Worm (Caenorhabditis elegans) whole organism, early embryonic: ENCODE data around the gene idpp-3.

Source experiments
- B0310.2 ChIP-seq: sonication (generic microtip); optimal IDR thresholded peaks from 2 replicates; lab custom pipeline; 2016; ENCODE audit warnings: mild to moderate bottlenecking, missing genetic modification characterization, missing compliant biosample characterization
- F13C5.2 ChIP-seq: sonication (generic microtip); optimal IDR thresholded peaks from 2 replicates; lab custom pipeline; 2017; ENCODE audit warnings: mild to moderate bottlenecking, missing genetic modification characterization, inconsistent platforms, missing compliant biosample characterization
- aly-1 ChIP-seq: sonication (generic microtip); optimal IDR thresholded peaks from 2 replicates; lab custom pipeline; 2016; ENCODE audit warnings: missing genetic modification characterization, missing compliant biosample characterization
- ama-1 ChIP-seq: fragments of 150-350 bp; optimal IDR thresholded peaks from 2 replicates; lab custom pipeline; 2014
- ceh-13 ChIP-seq: fragments of 200-800 bp; sonication (Bioruptor generic); optimal IDR thresholded peaks from 2 replicates; lab custom pipeline; 2018; ENCODE audit warnings: mild to moderate bottlenecking, missing genetic modification characterization, missing compliant biosample characterization
- ceh-36 ChIP-seq: sonication (generic microtip); optimal IDR thresholded peaks from 2 replicates; lab custom pipeline; 2016; ENCODE audit warnings: missing genetic modification characterization, inconsistent platforms, missing compliant biosample characterization
- ets-7 ChIP-seq: sonication (generic microtip); optimal IDR thresholded peaks from 2 replicates; lab custom pipeline; 2016; ENCODE audit warnings: missing genotype, missing genetic modification characterization, missing compliant biosample characterization
- flt-1 ChIP-seq: fragments of 200-800 bp; sonication (Bioruptor generic); IDR thresholded peaks from 2 replicates; pipeline ENCODE4 v1.3.6; 2022; ENCODE audit warnings: missing genetic modification characterization, missing compliant biosample characterization
- hmbx-1 ChIP-seq: sonication (generic microtip); optimal IDR thresholded peaks from 2 replicates; lab custom pipeline; 2016; ENCODE audit warnings: mild to moderate bottlenecking, missing genetic modification characterization, missing compliant biosample characterization
- hmg-4 ChIP-seq: fragments of 200-800 bp; sonication (Bioruptor generic); optimal IDR thresholded peaks from 2 replicates; lab custom pipeline; 2018; ENCODE audit warnings: mild to moderate bottlenecking, missing genetic modification characterization, missing compliant biosample characterization
- hnd-1 ChIP-seq: sonication (generic microtip); optimal IDR thresholded peaks from 2 replicates; lab custom pipeline; 2016; ENCODE audit warnings: missing genetic modification characterization, missing compliant biosample characterization
- pes-1 ChIP-seq: fragments of 200-800 bp; sonication (Bioruptor generic); IDR thresholded peaks from 2 replicates; pipeline ENCODE4 v1.3.6; 2022; ENCODE audit warnings: missing genetic modification reagents, missing genetic modification characterization, missing compliant biosample characterization
- scrt-1 ChIP-seq: fragments of 200-800 bp; sonication (Bioruptor generic); IDR thresholded peaks from 2 replicates; pipeline ENCODE4 v1.3.6; 2022; ENCODE audit warnings: missing genetic modification characterization, missing compliant biosample characterization
- sea-1 ChIP-seq: fragments of 200-800 bp; sonication (Bioruptor generic); conservative IDR thresholded peaks from 2 replicates; pipeline ENCODE4 v1.3.6; 2022; ENCODE audit warnings: missing genetic modification characterization, missing compliant biosample characterization
- tbx-11 ChIP-seq: fragments of 200-800 bp; sonication (Bioruptor generic); IDR thresholded peaks from 2 replicates; pipeline ENCODE4 v1.3.6; 2022; ENCODE audit warnings: missing genetic modification characterization, missing compliant biosample characterization
- tbx-37 ChIP-seq: fragments of 200-800 bp; sonication (Bioruptor generic); conservative IDR thresholded peaks from 2 replicates; pipeline ENCODE4 v1.3.6; 2022; ENCODE audit warnings: missing genetic modification reagents, missing genetic modification characterization, missing compliant biosample characterization
- tra-4 ChIP-seq: sonication (generic microtip); optimal IDR thresholded peaks from 2 replicates; lab custom pipeline; 2017; ENCODE audit warnings: missing genetic modification characterization, missing compliant biosample characterization

Gene idpp-3

DNA sequence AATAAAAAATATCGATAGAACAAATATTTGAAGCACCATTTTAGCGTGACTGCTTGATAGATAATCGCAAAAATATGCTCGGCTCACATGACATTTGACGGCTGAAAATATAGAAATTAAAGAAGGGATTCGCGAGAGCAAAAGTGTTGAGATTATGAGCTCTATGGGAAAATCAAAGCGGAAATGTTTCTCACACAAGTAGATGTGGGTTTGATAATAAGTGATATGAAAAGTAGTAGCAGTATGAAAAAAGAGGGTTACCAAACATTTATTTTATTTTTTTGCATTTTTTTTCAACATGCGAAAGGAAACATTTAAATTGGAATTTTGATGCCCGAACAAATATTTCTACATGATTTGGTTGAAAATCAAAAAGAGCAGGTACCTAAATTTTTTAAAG is 29.9 kb upstream of the idpp-3 start, which contains the start of gene iglr-1:
Gene iglr-1 (minus strand): TSS at position 101 of the 400 bp plus-strand sequence.
- no peak for TF ChIP-seq hnd-1 (tag; lab: Kevin White, UChicago)
- TF ChIP-seq aly-1 (tag; lab: Kevin White, UChicago): no peak
- no peak for TF ChIP-seq ets-7 (tag; lab: Kevin White, UChicago)
- TF ChIP-seq flt-1 (GFP tag; lab: Robert Waterston, UW): no peak
- TF ChIP-seq pes-1 (GFP tag; lab: Robert Waterston, UW): no peak

DNA sequence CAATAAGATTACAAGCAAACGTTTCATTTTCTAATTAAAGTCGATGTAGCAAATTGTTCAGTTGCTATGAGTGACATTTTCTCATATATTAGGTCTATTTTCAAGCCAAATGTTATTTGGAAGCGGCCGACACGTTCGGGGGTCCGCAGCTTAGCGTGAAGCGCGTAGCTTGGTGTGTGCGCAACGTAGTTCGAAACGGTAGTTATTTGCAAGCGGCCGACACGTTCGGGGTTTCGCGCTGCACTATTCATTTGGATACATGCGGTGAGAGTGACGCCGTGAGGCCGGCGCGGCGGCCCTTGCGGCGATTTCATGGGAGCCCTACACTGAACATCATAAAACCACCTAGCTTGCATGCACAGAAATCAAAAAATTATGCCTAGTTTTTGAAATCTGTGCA is 26.8 kb upstream of the idpp-3 start:
- TF ChIP-seq ceh-36 (tag; lab: Kevin White, UChicago): no peak
- TF ChIP-seq ets-7 (tag; lab: Kevin White, UChicago): no peak
- no peak for TF ChIP-seq scrt-1 (GFP tag; lab: Robert Waterston, UW)
- no peak for TF ChIP-seq ama-1 (lab: Kevin White, UChicago)
- TF ChIP-seq tbx-11: no peak
- TF ChIP-seq hnd-1 (tag; lab: Kevin White, UChicago): no peak
- TF ChIP-seq pes-1 (GFP tag; lab: Robert Waterston, UW): no peak
- TF ChIP-seq sea-1: no peak
- TF ChIP-seq flt-1 (GFP tag; lab: Robert Waterston, UW): no peak
- no peak for TF ChIP-seq F13C5.2 (tag; lab: Kevin White, UChicago)
- TF ChIP-seq hmbx-1 (tag; lab: Kevin White, UChicago): no peak
- no peak for TF ChIP-seq hmg-4 (GFP tag; lab: Kevin White, UChicago)
- TF ChIP-seq B0310.2 (tag; lab: Kevin White, UChicago): no peak
- no peak for TF ChIP-seq tbx-37
- no peak for TF ChIP-seq ceh-13 (GFP tag; lab: Kevin White, UChicago)
- no peak for TF ChIP-seq tra-4 (tag; lab: Kevin White, UChicago)
- no peak for TF ChIP-seq aly-1 (tag; lab: Kevin White, UChicago)

DNA sequence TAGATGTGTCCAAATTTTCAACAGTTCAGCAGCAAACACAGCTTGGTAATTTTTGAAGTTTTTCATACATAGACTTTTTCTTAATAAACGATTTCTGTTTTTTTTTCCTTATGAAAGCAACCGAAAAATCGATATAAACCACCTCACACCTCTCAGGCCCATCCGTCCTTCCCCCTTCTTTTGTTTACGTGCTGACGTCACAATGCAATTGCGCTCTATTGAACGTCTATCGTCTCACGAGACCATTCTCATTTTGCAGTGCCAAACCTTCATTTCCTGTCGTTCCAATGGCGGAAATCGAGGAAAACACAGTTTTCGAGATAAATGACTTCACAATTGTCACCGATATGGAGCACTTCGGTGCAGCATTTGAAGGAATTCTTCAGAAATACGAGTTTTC is 21.9 kb upstream of the idpp-3 start, which contains the start of gene rbg-1:
Gene rbg-1 (plus strand): TSS at position 260 of the 400 bp plus-strand sequence.
- TF ChIP-seq ceh-36 (tag; lab: Kevin White, UChicago) (no peak), ama-1 (lab: Kevin White, UChicago) (no peak), aly-1 (tag; lab: Kevin White, UChicago) (no peak), hmbx-1 (tag; lab: Kevin White, UChicago) (no peak), F13C5.2 (tag; lab: Kevin White, UChicago) (no peak), tbx-37 (no peak), tbx-11 (no peak), tra-4 (tag; lab: Kevin White, UChicago) (no peak), hnd-1 (tag; lab: Kevin White, UChicago) (no peak), scrt-1 (GFP tag; lab: Robert Waterston, UW) (no peak)

DNA sequence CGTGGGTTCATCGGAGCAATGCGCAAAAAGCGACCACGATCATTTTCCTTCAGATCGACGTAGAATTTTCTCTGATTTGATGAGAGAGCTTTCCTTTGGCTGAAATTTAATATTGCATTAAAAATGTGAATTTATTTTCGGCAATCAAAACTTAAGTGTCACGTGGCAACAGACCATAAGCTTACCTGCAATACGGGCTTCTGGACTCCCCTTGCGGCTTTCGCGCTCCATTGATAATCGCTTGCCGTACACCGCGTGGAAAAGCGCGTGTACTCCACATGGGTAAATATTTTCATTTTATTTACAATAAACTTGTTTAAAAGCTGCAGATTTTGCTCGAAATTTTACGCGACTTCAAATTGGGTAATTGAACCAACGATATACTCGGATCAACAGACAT is 21.2 kb upstream of the idpp-3 start, which contains the start of gene plp-2:
Gene plp-2 (minus strand): TSS at position 280 of the 400 bp plus-strand sequence.
- TF ChIP-seq ets-7 (tag; lab: Kevin White, UChicago): no peak
- no peak for TF ChIP-seq tra-4 (tag; lab: Kevin White, UChicago)
- TF ChIP-seq hmg-4 (GFP tag; lab: Kevin White, UChicago): no peak
- no peak for TF ChIP-seq hmbx-1 (tag; lab: Kevin White, UChicago)
- no peak for TF ChIP-seq aly-1 (tag; lab: Kevin White, UChicago)
- no peak for TF ChIP-seq ceh-36 (tag; lab: Kevin White, UChicago)
- TF ChIP-seq ama-1 (lab: Kevin White, UChicago): no peak
- TF ChIP-seq B0310.2 (tag; lab: Kevin White, UChicago): no peak
- no peak for TF ChIP-seq hnd-1 (tag; lab: Kevin White, UChicago)
- no peak for TF ChIP-seq F13C5.2 (tag; lab: Kevin White, UChicago)

DNA sequence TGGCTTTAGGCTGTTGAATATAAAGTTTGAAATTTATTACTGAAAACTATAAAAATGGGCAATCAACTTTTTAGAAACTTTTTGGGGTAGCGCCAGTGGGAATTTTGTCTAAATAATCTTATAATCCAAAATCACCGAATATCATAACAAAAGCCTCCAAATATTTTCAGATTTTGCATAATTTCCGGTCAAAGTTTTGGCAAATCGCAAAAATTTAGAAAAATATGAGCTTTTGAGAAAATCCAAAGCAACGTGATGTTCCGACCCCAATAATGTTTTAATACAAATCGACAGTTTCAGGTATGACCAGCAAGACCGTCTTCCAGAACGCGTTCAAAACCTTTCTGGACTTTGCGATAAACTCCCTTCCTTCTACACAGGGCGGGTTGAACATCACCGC is 18.0 kb upstream of the idpp-3 start, which contains the start of gene emre-1:
Gene emre-1 (plus strand): TSS at position 301 of the 400 bp plus-strand sequence.
- TF ChIP-seq ets-7 (tag; lab: Kevin White, UChicago) (no peak), hnd-1 (tag; lab: Kevin White, UChicago) (no peak), flt-1 (GFP tag; lab: Robert Waterston, UW) (no peak), tra-4 (tag; lab: Kevin White, UChicago) (no peak), sea-1 (no peak), hmg-4 (GFP tag; lab: Kevin White, UChicago) (no peak), B0310.2 (tag; lab: Kevin White, UChicago) (no peak), tbx-11 (no peak), ama-1 (lab: Kevin White, UChicago) (no peak), hmbx-1 (tag; lab: Kevin White, UChicago) (no peak), scrt-1 (GFP tag; lab: Robert Waterston, UW) (no peak), tbx-37 (no peak), ceh-13 (GFP tag; lab: Kevin White, UChicago) (no peak), pes-1 (GFP tag; lab: Robert Waterston, UW) (no peak), ceh-36 (tag; lab: Kevin White, UChicago) (no peak)

DNA sequence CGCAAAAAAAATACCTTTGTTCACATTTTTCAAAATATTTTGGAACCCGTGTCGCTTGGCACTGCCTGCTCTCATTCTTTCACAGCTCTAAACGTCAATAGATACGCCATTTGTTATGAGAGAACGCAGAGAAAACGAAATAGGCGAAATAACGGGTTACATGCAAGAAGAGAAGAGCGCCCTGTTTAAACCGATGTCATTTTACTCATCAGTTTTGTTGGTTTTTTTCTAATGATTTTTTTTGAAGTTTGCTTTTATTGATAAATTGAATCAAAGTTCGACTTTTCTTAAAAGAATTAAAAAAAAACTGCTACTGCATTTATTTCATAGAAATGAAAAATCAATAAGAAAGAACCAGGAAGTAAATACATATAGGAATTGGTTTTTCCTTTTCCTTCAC is 17.4 kb upstream of the idpp-3 start:
- TF ChIP-seq tbx-11: no peak
- no peak for TF ChIP-seq hmg-4 (GFP tag; lab: Kevin White, UChicago)
- TF ChIP-seq scrt-1 (GFP tag; lab: Robert Waterston, UW): no peak
- no peak for TF ChIP-seq tbx-37
- TF ChIP-seq pes-1 (GFP tag; lab: Robert Waterston, UW): no peak
- no peak for TF ChIP-seq sea-1
- TF ChIP-seq B0310.2 (tag; lab: Kevin White, UChicago): no peak
- no peak for TF ChIP-seq ceh-13 (GFP tag; lab: Kevin White, UChicago)
- no peak for TF ChIP-seq aly-1 (tag; lab: Kevin White, UChicago)
- no peak for TF ChIP-seq ama-1 (lab: Kevin White, UChicago)
- no peak for TF ChIP-seq flt-1 (GFP tag; lab: Robert Waterston, UW)
- no peak for TF ChIP-seq ets-7 (tag; lab: Kevin White, UChicago)
- TF ChIP-seq tra-4 (tag; lab: Kevin White, UChicago): no peak
- TF ChIP-seq hmbx-1 (tag; lab: Kevin White, UChicago): no peak
- TF ChIP-seq ceh-36 (tag; lab: Kevin White, UChicago): no peak
- TF ChIP-seq F13C5.2 (tag; lab: Kevin White, UChicago): no peak
